Worm (Caenorhabditis elegans) whole organism, young adult: ENCODE measurements around the gene copb-2.

ENCODE experiments used
- C06A6.2 ChIP-seq: fragments of 200-800 bp; sonication (Bioruptor generic); conservative IDR thresholded peaks from 2 replicates; pipeline ENCODE4 v1.3.6; 2022; ENCODE audit warnings: missing genetic modification characterization, missing compliant biosample characterization
- D2030.7 ChIP-seq: fragments of 200-800 bp; sonication (Bioruptor generic); IDR thresholded peaks from 2 replicates; pipeline ENCODE4 v1.3.6; 2022; ENCODE audit warnings: missing genetic modification reagents, missing genetic modification characterization, missing compliant biosample characterization
- F10E7.11 ChIP-seq: sonication (generic microtip); optimal IDR thresholded peaks from 2 replicates; lab custom pipeline; 2017; ENCODE audit warnings: mild to moderate bottlenecking, missing genetic modification characterization, moderate library complexity, missing compliant biosample characterization
- F33H1.4 ChIP-seq: fragments of 200-800 bp; sonication (Bioruptor generic); IDR thresholded peaks from 2 replicates; pipeline ENCODE4 v1.3.6; 2022; ENCODE audit warnings: missing genetic modification reagents, missing genetic modification characterization, missing compliant biosample characterization
- F37B4.10 ChIP-seq: fragments of 200-800 bp; sonication (Bioruptor generic); IDR thresholded peaks from 2 replicates; pipeline ENCODE4 v1.3.6; 2022; ENCODE audit warnings: missing genetic modification characterization, missing compliant biosample characterization
- K12H6.12 ChIP-seq: fragments of 200-800 bp; sonication (Bioruptor generic); optimal IDR thresholded peaks from 2 replicates; lab custom pipeline; 2018; ENCODE audit warnings: mild to moderate bottlenecking, missing genetic modification characterization, missing compliant biosample characterization
- T26A5.8 ChIP-seq: sonication (generic microtip); optimal IDR thresholded peaks from 2 replicates; lab custom pipeline; 2016; ENCODE audit warnings: missing genetic modification characterization, missing compliant biosample characterization
- Y53F4B.3 ChIP-seq: fragments of 200-800 bp; sonication (Bioruptor generic); IDR thresholded peaks from 2 replicates; pipeline ENCODE4 v1.3.6; 2022; ENCODE audit warnings: missing genetic modification reagents, missing genetic modification characterization, missing compliant biosample characterization
- Y95B8A.8 ChIP-seq: fragments of 200-800 bp; sonication (Bioruptor generic); IDR thresholded peaks from 2 replicates; pipeline ENCODE4 v1.3.6; 2022; ENCODE audit warnings: missing genetic modification reagents, missing genetic modification characterization, missing compliant biosample characterization
- akir-1 ChIP-seq: fragments of 200-800 bp; sonication (Bioruptor generic); optimal IDR thresholded peaks from 2 replicates; lab custom pipeline; 2018; ENCODE audit warnings: mild to moderate bottlenecking, missing genetic modification characterization, moderate library complexity, missing compliant biosample characterization
- aptf-2 ChIP-seq: fragments of 200-800 bp; sonication (Bioruptor generic); conservative IDR thresholded peaks from 2 replicates; pipeline ENCODE4 v1.3.6; 2022; ENCODE audit warnings: missing genetic modification reagents, missing genetic modification characterization, missing compliant biosample characterization
- attf-6 ChIP-seq: fragments of 200-800 bp; sonication (Bioruptor generic); IDR thresholded peaks from 2 replicates; pipeline ENCODE4 v1.3.6; 2022; ENCODE audit warnings: missing genetic modification reagents, missing genetic modification characterization, missing compliant biosample characterization
- bed-1 ChIP-seq: fragments of 200-800 bp; sonication (Bioruptor generic); IDR thresholded peaks from 2 replicates; pipeline ENCODE4 v1.3.6; 2022; ENCODE audit warnings: missing genetic modification reagents, missing genetic modification characterization, missing compliant biosample characterization
- ccch-3 ChIP-seq: fragments of 200-800 bp; sonication (Bioruptor generic); optimal IDR thresholded peaks from 2 replicates; lab custom pipeline; 2018; ENCODE audit warnings: mild to moderate bottlenecking, missing genetic modification characterization, missing compliant biosample characterization
- ceh-40 ChIP-seq: fragments of 200-800 bp; sonication (Bioruptor generic); IDR thresholded peaks from 2 replicates; pipeline ENCODE4 v1.3.6; 2022; ENCODE audit warnings: missing genetic modification characterization, missing compliant biosample characterization
- dox-1 ChIP-seq: fragments of 200-800 bp; sonication (Bioruptor generic); IDR thresholded peaks from 2 replicates; pipeline ENCODE4 v1.3.6; 2022; ENCODE audit warnings: missing genetic modification reagents, missing genetic modification characterization, missing compliant biosample characterization
- efl-1 ChIP-seq: fragments of 150-350 bp; optimal IDR thresholded peaks from 2 replicates; lab custom pipeline; 2014; ENCODE audit warnings: missing biosample characterization, missing genetic modification reagents, missing genetic modification characterization
- ets-4 ChIP-seq: fragments of 200-800 bp; sonication (Bioruptor generic); optimal IDR thresholded peaks from 2 replicates; lab custom pipeline; 2018; ENCODE audit warnings: mild to moderate bottlenecking, missing genetic modification characterization, missing compliant biosample characterization
- hmg-1.2 ChIP-seq: fragments of 200-800 bp; sonication (Bioruptor generic); IDR thresholded peaks from 2 replicates; pipeline ENCODE4 v1.3.6; 2022; ENCODE audit warnings: missing genetic modification reagents, missing genetic modification characterization, missing compliant biosample characterization
- hsf-1 ChIP-seq: fragments of 200-800 bp; sonication (Bioruptor generic); IDR thresholded peaks from 2 replicates; pipeline ENCODE4 v1.3.6; 2022; ENCODE audit warnings: missing genetic modification reagents, missing genetic modification characterization, missing compliant biosample characterization
- lag-1 ChIP-seq: fragments of 200-800 bp; sonication (Bioruptor generic); IDR thresholded peaks from 2 replicates; pipeline ENCODE4 v1.3.6; 2022; ENCODE audit warnings: missing genetic modification reagents, missing genetic modification characterization, missing compliant biosample characterization
- let-526 ChIP-seq: fragments of 200-800 bp; sonication (Bioruptor generic); IDR thresholded peaks from 2 replicates; pipeline ENCODE4 v1.3.6; 2022; ENCODE audit warnings: missing genetic modification reagents, missing genetic modification characterization, missing compliant biosample characterization
- let-607 ChIP-seq, 2 experiments: fragments of 200-800 bp in 1 of 2; sonication (Bioruptor generic) in 1 of 2; sonication (generic microtip) in 1 of 2; optimal IDR thresholded peaks; 2 replicates each; lab custom pipeline; 2016 to 2018; ENCODE audit warnings: mild to moderate bottlenecking in 2 of 2, missing compliant biosample characterization in 2 of 2, missing genetic modification characterization in 2 of 2, moderate library complexity in 2 of 2, missing genotype in 1 of 2
- lin-26 ChIP-seq: fragments of 200-800 bp; sonication (Bioruptor generic); IDR thresholded peaks from 2 replicates; pipeline ENCODE4 v1.3.6; 2022; ENCODE audit warnings: missing genetic modification reagents, missing genetic modification characterization, missing compliant biosample characterization
- lin-35 ChIP-seq, 3 experiments: fragments of 150-350 bp in 2 of 3; sonication (generic microtip) in 1 of 3; optimal IDR thresholded peaks; 2 replicates each; lab custom pipeline; 2014 to 2018; ENCODE audit warnings: missing biosample characterization in 3 of 3, missing genetic modification characterization in 3 of 3, missing genetic modification reagents in 3 of 3
- lin-40 ChIP-seq: sonication (generic microtip); optimal IDR thresholded peaks from 2 replicates; lab custom pipeline; 2016; ENCODE audit warnings: missing genetic modification characterization, mild to moderate bottlenecking, missing compliant biosample characterization, missing genotype, missing genetic modification reagents
- lin-54 ChIP-seq: fragments of 200-800 bp; sonication (Bioruptor generic); optimal IDR thresholded peaks from 2 replicates; lab custom pipeline; 2018; ENCODE audit warnings: mild to moderate bottlenecking, missing genetic modification characterization, missing compliant biosample characterization
- madf-10 ChIP-seq: sonication (generic microtip); optimal IDR thresholded peaks from 2 replicates; lab custom pipeline; 2016; ENCODE audit warnings: mild to moderate bottlenecking, missing genetic modification characterization, missing compliant biosample characterization
- madf-3 ChIP-seq: fragments of 200-800 bp; sonication (Bioruptor generic); IDR thresholded peaks from 2 replicates; pipeline ENCODE4 v1.3.6; 2022; ENCODE audit warnings: missing genetic modification reagents, missing genetic modification characterization, missing compliant biosample characterization
- madf-8 ChIP-seq: fragments of 200-800 bp; sonication (Bioruptor generic); conservative IDR thresholded peaks from 2 replicates; pipeline ENCODE4 v1.3.6; 2022; ENCODE audit warnings: missing genetic modification reagents, missing genetic modification characterization, missing compliant biosample characterization
- mes-4 ChIP-seq: sonication (generic microtip); optimal IDR thresholded peaks from 2 replicates; lab custom pipeline; 2016; ENCODE audit warnings: missing genotype, missing genetic modification characterization, missing compliant biosample characterization
- nhr-27 ChIP-seq: fragments of 200-800 bp; sonication (Bioruptor generic); optimal IDR thresholded peaks from 2 replicates; lab custom pipeline; 2018; ENCODE audit warnings: mild to moderate bottlenecking, missing genetic modification characterization, moderate library complexity, missing compliant biosample characterization
- nhr-90 ChIP-seq: sonication (generic microtip); optimal IDR thresholded peaks from 2 replicates; lab custom pipeline; 2016; ENCODE audit warnings: missing genotype, mild to moderate bottlenecking, missing genetic modification characterization, missing compliant biosample characterization
- pbrm-1 ChIP-seq: fragments of 200-800 bp; sonication (Bioruptor generic); IDR thresholded peaks from 2 replicates; pipeline ENCODE4 v1.3.6; 2022; ENCODE audit warnings: missing genetic modification reagents, missing genetic modification characterization, missing compliant biosample characterization
- rec-8 ChIP-seq, 2 experiments: sonication (generic microtip); optimal IDR thresholded peaks; 2 replicates each; lab custom pipeline; 2016; ENCODE audit warnings: mild to moderate bottlenecking in 2 of 2, missing genetic modification characterization in 2 of 2, missing genetic modification reagents in 2 of 2, missing genotype in 2 of 2, missing biosample characterization in 1 of 2, missing compliant biosample characterization in 1 of 2, moderate library complexity in 1 of 2
- rpc-1 ChIP-seq, 2 experiments: fragments of 150-350 bp in 1 of 2; sonication (generic microtip) in 1 of 2; optimal IDR thresholded peaks; 2 replicates each; lab custom pipeline; 2014 to 2018; ENCODE audit warnings: missing biosample characterization in 1 of 2, missing genetic modification characterization in 1 of 2, missing genetic modification reagents in 1 of 2, missing genotype in 1 of 2
- snpc-1.1 ChIP-seq: sonication (generic microtip); optimal IDR thresholded peaks from 2 replicates; lab custom pipeline; 2017; ENCODE audit warnings: missing genetic modification characterization, mild to moderate bottlenecking, missing compliant biosample characterization, antibody characterized with exemption, moderate library complexity, missing genotype, missing genetic modification reagents; ENCODE audit not compliant: insufficient read depth
- snpc-3.4 ChIP-seq: sonication (generic microtip); optimal IDR thresholded peaks from 2 replicates; lab custom pipeline; 2017; ENCODE audit warnings: missing genetic modification characterization, mild to moderate bottlenecking, missing compliant biosample characterization, antibody characterized with exemption, moderate library complexity, missing genotype, missing genetic modification reagents
- sptf-2 ChIP-seq: fragments of 200-800 bp; sonication (Bioruptor generic); optimal IDR thresholded peaks from 2 replicates; lab custom pipeline; 2018; ENCODE audit warnings: mild to moderate bottlenecking, missing genetic modification characterization, missing compliant biosample characterization
- unc-130 ChIP-seq: sonication (generic microtip); optimal IDR thresholded peaks from 2 replicates; lab custom pipeline; 2016; ENCODE audit warnings: missing genetic modification reagents, missing genetic modification characterization, missing compliant biosample characterization
- zfh-2 ChIP-seq: fragments of 200-800 bp; sonication (Bioruptor generic); conservative IDR thresholded peaks from 2 replicates; pipeline ENCODE4 v1.3.6; 2022; ENCODE audit warnings: missing genetic modification reagents, missing genetic modification characterization, missing compliant biosample characterization
- ztf-18 ChIP-seq: sonication (generic microtip); optimal IDR thresholded peaks from 2 replicates; lab custom pipeline; 2016; ENCODE audit warnings: missing genotype, mild to moderate bottlenecking, missing genetic modification characterization, missing compliant biosample characterization
- ztf-25 ChIP-seq: fragments of 200-800 bp; sonication (Bioruptor generic); IDR thresholded peaks from 2 replicates; pipeline ENCODE4 v1.3.6; 2022; ENCODE audit warnings: missing genetic modification reagents, missing genetic modification characterization, missing compliant biosample characterization
- ztf-26 ChIP-seq: sonication (generic microtip); optimal IDR thresholded peaks from 2 replicates; lab custom pipeline; 2017; ENCODE audit warnings: missing genetic modification characterization, missing compliant biosample characterization
- ztf-28 ChIP-seq: fragments of 200-800 bp; sonication (Bioruptor generic); IDR thresholded peaks from 2 replicates; pipeline ENCODE4 v1.3.6; 2022; ENCODE audit warnings: missing genetic modification reagents, missing genetic modification characterization, missing compliant biosample characterization
- ztf-6 ChIP-seq: fragments of 200-800 bp; sonication (Bioruptor generic); IDR thresholded peaks from 2 replicates; pipeline ENCODE4 v1.3.6; 2022; ENCODE audit warnings: missing genetic modification reagents, missing genetic modification characterization, missing compliant biosample characterization

copb-2 gene

DNA sequence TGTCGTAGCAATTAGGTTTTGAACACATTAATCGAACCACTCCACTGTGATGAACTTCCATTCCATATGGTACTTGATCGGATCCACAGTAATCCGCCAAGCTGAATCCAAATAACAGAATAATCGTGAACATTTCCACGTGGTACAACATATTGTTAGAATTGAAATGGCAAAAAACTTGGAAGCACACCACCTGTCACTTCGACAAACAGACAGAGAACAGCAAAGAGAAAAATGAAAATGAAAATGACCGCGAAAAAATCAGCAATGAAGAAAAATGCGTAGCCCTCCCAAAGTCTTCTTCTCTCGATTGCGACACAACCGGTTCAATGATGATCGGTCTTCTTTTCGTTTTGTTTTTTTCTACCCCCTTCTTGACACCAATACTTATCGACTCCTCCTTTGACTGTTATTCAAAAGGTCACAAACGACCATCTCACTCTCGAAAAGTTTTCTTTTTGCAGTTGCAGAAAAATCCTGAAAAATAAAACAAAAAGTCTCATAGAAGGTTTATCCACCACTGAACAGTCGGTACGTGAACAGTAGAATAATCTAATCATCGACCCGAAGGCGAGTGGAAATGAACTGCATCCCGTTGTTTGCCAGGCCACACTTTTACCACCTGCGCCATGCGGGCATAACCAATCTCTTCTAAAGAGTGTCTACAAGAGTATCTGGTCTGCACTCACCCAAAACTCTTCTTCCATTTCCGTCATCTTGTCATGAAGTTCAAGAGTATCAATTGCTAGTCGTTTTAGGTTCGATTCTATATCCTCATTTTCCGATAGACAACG, 17.8 kb downstream of the copb-2 start, which contains the start of gene wrt-3 (continued):
- TF ChIP-seq F37B4.10 (GFP tag; lab: Robert Waterston, UW) (no peak), attf-6 (GFP tag; lab: Robert Waterston, UW) (peak; percentile 87), lin-35 (GFP tag; optimal IDR thresholded peaks at IDR 0.05; lab: Kevin White, UChicago) (peak in 1 of 3 experiments; percentile 7), lag-1 (GFP tag; lab: Robert Waterston, UW) (no peak), ztf-18 (tag; lab: Kevin White, UChicago) (peak; percentile 81), rpc-1 (optimal IDR thresholded peaks at IDR 0.05; lab: Kevin White, UChicago) (peak; percentile 97), rpc-1 (tag; optimal IDR thresholded peaks at IDR 0.05; lab: Kevin White, UChicago) (peak; percentile 99), dox-1 (GFP tag; lab: Robert Waterston, UW) (no peak), lin-54 (GFP tag; lab: Kevin White, UChicago) (peak; percentile 75), let-526 (no peak), F10E7.11 (tag; lab: Kevin White, UChicago) (no peak), ceh-40 (GFP tag; lab: Robert Waterston, UW) (peak; percentile 90), aptf-2 (GFP tag; lab: Robert Waterston, UW) (0 out of 2 replicates have a peak, but pooled peaks have one; percentile 15), K12H6.12 (tag; lab: Kevin White, UChicago) (peak; percentile 56), madf-10 (tag; lab: Kevin White, UChicago) (peak; percentile 80), Y95B8A.8 (no peak), madf-3 (GFP tag; lab: Robert Waterston, UW) (peak; percentile 84), Y53F4B.3 (no peak), let-607 (tag; optimal IDR thresholded peaks at IDR 0.05; lab: Kevin White, UChicago) (peak; percentile 65 to 67), lin-40 (no peak), sptf-2 (GFP tag; lab: Kevin White, UChicago) (peak; percentile 83), ztf-26 (tag; lab: Kevin White, UChicago) (peak; percentile 80), hsf-1 (GFP tag; lab: Robert Waterston, UW) (peak; percentile 55; the same call in 1 of the 2 replicates), mes-4 (tag; lab: Kevin White, UChicago) (peak; percentile 87), nhr-27 (tag; lab: Kevin White, UChicago) (peak; percentile 94), hmg-1.2 (GFP tag; lab: Robert Waterston, UW) (peak; percentile 71), rec-8 (tag; optimal IDR thresholded peaks at IDR 0.05; lab: Kevin White, UChicago) (peak; percentile 93 to 95), T26A5.8 (peak; percentile 93), ztf-28 (GFP tag; lab: Robert Waterston, UW) (0 out of 2 replicates have a peak, but pooled peaks have one; percentile 33), akir-1 (GFP tag; lab: Kevin White, UChicago) (peak; percentile 79), zfh-2 (no peak), ccch-3 (GFP tag; lab: Kevin White, UChicago) (peak; percentile 41), efl-1 (GFP tag; lab: Kevin White, UChicago) (no peak), ztf-6 (GFP tag; lab: Robert Waterston, UW) (peak; percentile 35; the same call in 1 of the 2 replicates), madf-8 (0 out of 2 replicates have a peak, but pooled peaks have one; percentile 16), nhr-90 (peak; percentile 96), bed-1 (GFP tag; lab: Robert Waterston, UW) (no peak), snpc-3.4 (tag; lab: Kevin White, UChicago) (peak; percentile 92), pbrm-1 (no peak; the same call in none of the 2 replicates), lin-26 (GFP tag; lab: Robert Waterston, UW) (peak; percentile 98), C06A6.2 (GFP tag; lab: Robert Waterston, UW) (no peak), unc-130 (GFP tag; lab: Kevin White, UChicago) (peak; percentile 62), F33H1.4 (GFP tag; lab: Robert Waterston, UW) (no peak), snpc-1.1 (tag; lab: Kevin White, UChicago) (peak; percentile 79), ztf-25 (no peak; the same call in 1 of the 2 replicates), D2030.7 (GFP tag; lab: Robert Waterston, UW) (peak; percentile 73), ets-4 (GFP tag; lab: Kevin White, UChicago) (peak; percentile 88)
